Fruit fly (Drosophila melanogaster): ENCODE data around the gene Ptx1.

DNA sequence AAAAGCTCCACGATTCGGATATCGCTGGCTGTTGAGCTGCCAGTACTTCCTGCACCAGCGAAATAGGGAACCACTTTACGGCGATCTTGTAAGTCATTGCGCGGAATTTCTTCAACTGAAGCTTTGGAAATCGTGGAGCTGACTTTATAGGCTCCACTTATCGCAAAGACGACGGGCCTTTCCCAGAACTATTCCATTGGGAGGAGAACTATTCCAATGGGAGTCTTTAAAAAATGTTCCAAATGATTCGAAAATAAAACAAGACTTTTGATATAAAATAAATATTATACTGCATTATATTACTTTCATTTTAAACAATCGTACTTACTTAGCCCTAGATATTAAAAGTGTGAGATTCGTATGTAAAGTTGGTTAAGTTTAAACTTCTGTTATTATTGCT is 24.4 kb downstream of the Ptx1 start, which contains the start of gene CG15550:
- TF ChIP-seq Pif1A (GFP tag; optimal IDR thresholded peaks at IDR 0.05), result no peak
- no peak for TF ChIP-seq Snoo (tag; optimal IDR thresholded peaks at IDR 0.05)
- no peak for TF ChIP-seq CG8159 (tag; optimal IDR thresholded peaks at IDR 0.05)
- no peak for TF ChIP-seq CG10348 (GFP tag; IDR thresholded peaks at IDR 0.05)
- no peak for TF ChIP-seq EcR (GFP tag; optimal IDR thresholded peaks at IDR 0.05)
- TF ChIP-seq Ets98B (GFP tag; IDR thresholded peaks at IDR 0.05), result no peak
- no peak for TF ChIP-seq CG34367 (tag; optimal IDR thresholded peaks at IDR 0.05)
- TF ChIP-seq CG13204 (GFP tag; optimal IDR thresholded peaks at IDR 0.05), result no peak
- TF ChIP-seq CG9948 (tag; optimal IDR thresholded peaks at IDR 0.05), result no peak
- no peak for TF ChIP-seq fd96Ca (GFP tag; IDR thresholded peaks at IDR 0.05)
- no peak for TF ChIP-seq Pif1B (GFP tag; optimal IDR thresholded peaks at IDR 0.05)
- no peak for TF ChIP-seq CG14655 (GFP tag; optimal IDR thresholded peaks at IDR 0.05)
- TF ChIP-seq CG17806 (tag; optimal IDR thresholded peaks at IDR 0.05), result no peak

Measured in whole organism, pupa.